Fruit fly (Drosophila melanogaster): ENCODE results near the gene CG4291.

The CG4291 gene

DNA sequence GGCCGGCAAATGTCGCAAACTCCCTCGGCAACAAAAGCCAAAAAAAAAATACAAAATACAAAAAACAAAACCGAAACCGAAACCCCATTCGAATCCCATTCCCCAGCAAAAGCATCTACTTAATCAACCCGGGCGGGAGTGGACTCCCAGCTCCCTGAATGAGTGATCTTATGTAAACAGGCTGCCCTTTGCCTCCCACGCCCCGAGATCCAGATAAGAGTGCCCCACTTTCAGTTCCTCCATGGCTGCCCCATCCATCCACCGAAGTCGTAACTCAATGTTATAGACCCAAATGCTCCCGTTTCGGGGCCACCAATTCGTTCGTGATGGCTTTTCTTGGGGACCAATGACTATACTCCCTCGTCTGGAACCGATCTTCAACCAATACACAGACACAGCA is 25.5 kb downstream of the CG4291 start:
- TF ChIP-seq CG17801 (GFP tag; optimal IDR thresholded peaks at IDR 0.05; ENCODE audit: partially characterized antibody): no peak

DNA sequence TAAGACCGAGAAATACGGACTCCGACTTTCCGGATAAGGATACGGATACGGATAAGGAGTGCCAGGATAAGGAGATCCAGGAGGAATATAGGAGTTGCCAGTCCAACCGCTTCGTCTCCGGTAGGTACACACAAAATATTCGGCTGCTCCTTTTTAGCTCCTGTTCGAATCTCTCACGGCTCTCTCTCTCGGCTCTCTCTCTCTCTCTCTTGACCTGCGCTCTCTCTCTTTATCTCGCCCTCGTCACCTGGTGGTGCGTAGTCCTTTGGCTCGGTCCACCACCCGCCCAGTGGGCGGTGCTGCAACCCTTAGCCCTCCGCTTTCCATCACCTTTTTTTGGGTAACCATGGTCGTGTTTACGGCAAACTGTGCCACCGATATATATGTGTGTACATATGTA is 26.1 kb downstream of the CG4291 start:
- no peak for TF ChIP-seq CG17801 (GFP tag; optimal IDR thresholded peaks at IDR 0.05; ENCODE audit: partially characterized antibody)

DNA sequence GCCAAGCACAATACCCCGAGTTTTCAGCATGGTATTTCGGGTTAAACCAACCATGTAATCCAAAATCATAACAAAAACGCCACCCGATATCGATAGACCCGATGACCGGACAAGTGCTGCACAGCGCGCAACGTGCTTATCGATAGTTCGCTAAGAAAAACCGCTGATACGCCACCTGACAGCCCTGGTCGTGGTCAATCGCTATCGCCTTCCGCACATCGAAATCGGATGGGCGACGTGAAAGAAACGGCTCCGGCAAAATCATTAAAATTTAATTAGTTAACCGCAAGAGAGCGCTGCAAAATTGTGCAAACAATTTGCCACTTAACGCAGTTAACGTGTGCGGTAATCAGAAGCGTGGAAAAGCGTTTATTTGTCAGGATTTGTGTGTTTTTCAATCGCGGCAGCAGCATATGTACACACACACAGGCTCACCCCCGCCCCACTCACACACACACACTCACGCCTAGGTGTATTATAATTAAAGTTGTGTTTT is 26.7 kb downstream of the CG4291 start, which contains the start of the genes CG3862 and dock:
TSS of gene CG3862 (minus strand) at position 94 of the 496 bp plus-strand sequence.
TSS of gene dock (plus strand) at position 202 of the 496 bp plus-strand sequence.
- peak; percentile 60 for TF ChIP-seq CG17801 (GFP tag; optimal IDR thresholded peaks at IDR 0.05; ENCODE audit: partially characterized antibody)

DNA sequence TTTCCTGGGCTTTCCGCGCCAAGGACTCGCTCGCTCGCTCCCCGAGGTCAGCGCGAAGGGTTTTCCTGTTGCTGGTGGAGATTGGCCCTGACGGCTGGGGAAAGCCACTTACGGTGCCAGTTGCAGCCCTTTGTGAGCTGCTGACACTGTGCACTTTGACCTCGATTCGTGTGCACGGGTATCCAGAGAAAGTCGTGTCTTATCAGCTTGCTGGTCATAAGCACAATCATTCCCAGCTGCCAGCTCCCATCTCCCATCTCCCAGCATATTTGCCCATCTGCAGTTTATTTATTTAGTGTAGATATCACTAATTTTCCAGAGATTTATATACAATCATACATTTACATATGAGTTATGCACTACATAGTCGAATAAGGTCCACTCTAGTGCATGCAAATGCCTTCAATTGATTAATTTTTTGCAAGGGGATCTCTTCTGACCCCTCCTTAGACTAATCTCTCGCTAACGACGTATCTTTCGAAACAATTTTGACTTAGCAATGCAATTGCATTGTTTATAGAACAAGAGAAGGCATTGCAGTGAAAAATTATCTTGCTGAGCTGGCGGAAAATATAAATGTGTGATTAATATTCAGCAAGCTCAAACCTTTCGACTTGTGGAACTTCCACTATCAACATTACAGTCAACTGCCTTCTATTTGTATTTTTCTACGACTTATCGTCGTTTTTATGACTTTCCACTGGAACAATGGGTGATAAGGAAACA is 30.4 kb downstream of the CG4291 start:
- peak; percentile 12 for TF ChIP-seq CG17801 (GFP tag; optimal IDR thresholded peaks at IDR 0.05; ENCODE audit: partially characterized antibody)

DNA sequence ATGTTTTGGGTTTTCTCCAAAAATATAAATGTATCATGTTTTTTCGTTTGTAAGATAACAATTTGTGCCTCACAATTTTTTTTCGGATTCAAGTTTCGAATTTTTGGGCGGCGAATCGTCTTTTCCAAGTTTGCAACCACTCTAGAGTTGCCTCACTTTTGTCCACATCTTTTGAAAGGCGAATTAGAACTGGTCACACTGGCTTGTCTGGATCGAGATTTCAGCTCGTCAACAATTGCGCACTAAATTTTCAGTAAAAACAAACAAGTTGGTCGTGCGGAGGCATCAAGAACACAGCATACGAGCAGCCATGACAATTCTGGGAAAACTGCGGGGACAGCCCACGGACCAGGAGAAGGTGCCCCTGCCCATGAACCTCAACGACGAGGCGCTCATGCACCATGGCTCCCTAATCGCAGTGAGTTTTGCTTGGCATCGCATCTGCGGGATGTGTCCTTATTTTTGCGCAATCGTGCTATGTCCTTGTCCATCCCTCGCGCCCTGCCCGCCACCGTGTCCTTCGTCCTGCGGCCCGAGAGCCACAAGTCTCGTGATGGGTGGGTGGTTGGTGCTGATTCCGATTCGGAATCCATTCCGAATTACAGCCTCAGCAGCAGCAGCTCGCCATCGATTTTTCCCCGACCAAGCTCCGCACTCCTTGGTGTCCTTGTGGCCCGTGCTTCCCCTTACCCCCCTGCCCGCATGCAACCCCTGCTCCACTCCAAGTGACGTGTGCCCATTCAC is 31.1 kb downstream of the CG4291 start, which contains the start of gene CG3662:
TSS of gene CG3662 (plus strand) at position 48 of the 744 bp plus-strand sequence.
- peak; percentile 57 for TF ChIP-seq CG17801 (GFP tag; optimal IDR thresholded peaks at IDR 0.05; ENCODE audit: partially characterized antibody)

DNA sequence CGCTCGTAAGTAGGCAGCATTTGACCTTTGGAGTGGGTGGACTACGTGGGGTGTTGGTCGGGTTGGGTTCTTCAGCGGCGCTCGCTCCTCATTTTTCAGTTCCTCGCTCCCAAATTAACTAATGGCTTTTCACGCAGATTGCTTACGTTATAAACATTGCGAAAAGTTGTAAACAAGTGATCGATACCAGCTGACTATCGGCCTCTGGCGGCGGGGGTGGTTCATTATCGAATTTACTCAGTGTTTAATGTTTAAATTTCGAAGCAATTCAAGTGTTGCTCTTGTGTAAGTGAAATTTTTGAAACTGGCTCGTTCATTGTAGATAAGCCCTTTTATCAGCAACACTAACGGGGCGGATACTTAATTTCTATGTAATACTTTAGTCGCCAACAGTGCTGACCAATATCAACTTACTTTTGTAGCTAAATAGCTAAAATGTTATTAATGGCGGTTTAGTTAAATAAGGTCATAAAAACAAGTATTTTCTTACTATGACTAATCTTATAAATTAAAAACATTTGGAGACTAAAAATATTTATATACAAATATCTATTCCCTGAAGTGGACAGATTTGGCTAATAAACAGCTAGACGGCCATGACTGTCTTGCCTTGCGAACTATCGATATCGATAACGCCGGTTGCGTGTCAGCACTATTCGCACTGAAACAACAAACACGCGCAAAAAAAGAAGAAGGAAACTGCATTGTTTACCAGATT is 33.1 kb downstream of the CG4291 start, which contains the start of the genes PGAP2 and Clp:
TSS of gene PGAP2 (minus strand) at position 194 of the 718 bp plus-strand sequence.
TSS of gene Clp (plus strand) at position 650 of the 718 bp plus-strand sequence.
- TF ChIP-seq CG17801 (GFP tag; optimal IDR thresholded peaks at IDR 0.05; ENCODE audit: partially characterized antibody): peak; percentile 57

DNA sequence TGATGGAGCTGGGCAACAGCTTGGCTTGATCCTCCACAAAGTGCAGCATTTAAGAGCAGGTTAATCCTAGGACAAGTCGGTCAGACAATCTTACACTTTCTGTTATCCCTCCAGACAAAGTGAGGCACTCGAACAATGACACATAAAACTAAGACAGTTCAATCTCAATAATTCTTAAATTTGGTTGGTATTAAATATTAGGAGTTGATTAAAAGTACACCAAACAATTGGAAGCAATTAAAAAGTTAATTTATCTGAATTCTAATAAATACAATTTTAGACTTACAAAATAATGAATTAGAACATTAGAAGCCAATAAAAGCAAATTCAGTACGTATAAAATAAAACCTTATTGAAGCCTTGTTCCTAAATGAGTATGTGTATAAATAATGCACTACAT is 34.7 kb downstream of the CG4291 start, which contains the start of gene CG15880:
TSS of gene CG15880 (minus strand) at position 101 of the 400 bp plus-strand sequence.
- no peak for TF ChIP-seq CG17801 (GFP tag; optimal IDR thresholded peaks at IDR 0.05; ENCODE audit: partially characterized antibody)

DNA sequence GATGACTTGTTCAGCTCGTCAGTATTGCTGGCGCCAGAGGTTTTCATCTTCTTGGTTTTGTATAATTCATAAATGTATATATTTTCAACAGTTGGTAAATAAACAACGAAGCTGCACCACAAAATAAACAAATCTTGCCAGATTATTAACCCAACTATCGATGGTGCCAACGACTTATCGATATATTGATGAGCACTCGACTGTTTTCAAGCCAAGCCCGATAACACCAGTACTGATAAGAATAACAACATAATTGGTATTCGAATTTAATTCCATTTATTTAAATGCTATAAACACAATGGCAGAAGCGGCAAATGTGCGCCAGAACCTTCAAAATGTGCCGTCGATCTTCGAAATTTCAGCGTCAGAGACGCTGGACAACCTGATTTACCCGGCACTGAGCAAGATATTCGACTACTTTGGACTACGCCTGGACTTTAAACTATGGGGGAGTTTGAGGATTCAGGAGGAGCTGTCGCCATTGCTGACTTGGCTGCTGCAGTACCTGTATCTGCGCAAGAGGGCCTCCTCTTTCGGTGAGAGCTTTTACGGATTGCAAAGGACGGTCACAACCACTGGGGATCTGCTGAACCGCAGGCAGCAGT is 36.6 kb downstream of the CG4291 start, which contains the start of the genes Saf6 and Pex12:
TSS of gene Saf6 (minus strand) at position 166 of the 605 bp plus-strand sequence.
TSS of gene Pex12 (plus strand) at position 209 of the 605 bp plus-strand sequence.
- no peak for TF ChIP-seq CG17801 (GFP tag; optimal IDR thresholded peaks at IDR 0.05; ENCODE audit: partially characterized antibody)

DNA sequence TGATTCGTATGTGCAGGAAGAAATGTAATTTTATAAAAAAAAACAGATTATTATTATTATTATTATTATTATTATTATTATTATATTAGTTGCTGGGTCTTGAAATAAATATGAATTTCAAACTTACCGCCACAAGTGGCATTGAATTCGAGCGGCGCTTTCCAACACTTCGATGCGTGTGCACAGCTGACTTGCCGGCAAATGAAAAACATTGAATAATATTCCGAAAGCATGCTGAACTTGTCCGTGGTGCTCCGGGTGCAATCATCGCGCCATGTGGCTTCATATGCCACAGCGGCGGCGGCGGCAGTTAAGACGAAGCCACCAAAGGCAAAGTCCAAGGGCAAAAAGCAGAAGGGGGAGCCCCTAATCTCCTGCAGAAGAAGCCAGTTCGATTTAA is 41.1 kb downstream of the CG4291 start, which contains the start of gene Dbp21E2:
TSS of gene Dbp21E2 (plus strand) at position 180 of the 400 bp plus-strand sequence.
- TF ChIP-seq CG17801 (GFP tag; optimal IDR thresholded peaks at IDR 0.05; ENCODE audit: partially characterized antibody): no peak

DNA sequence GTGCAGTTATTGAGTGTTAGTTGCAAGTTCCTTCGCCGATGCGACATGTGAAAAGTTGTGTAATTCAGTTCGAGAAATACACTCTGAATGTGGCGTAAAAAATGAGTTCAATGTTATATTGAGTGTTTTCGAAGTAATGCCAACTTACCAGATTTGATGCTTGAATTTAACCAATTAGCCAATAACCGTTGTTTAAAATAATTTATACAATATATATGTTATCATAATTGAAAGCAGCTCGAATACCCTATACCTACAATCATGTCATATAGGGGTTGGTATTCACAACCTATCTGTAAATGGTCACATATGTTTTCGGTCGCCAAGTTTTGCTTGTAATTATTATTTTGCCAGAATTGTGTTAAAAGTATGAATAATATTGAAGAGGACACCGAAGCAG is 42.3 kb downstream of the CG4291 start, which contains the start of gene Nnf1b:
TSS of gene Nnf1b (plus strand) at position 301 of the 400 bp plus-strand sequence.
- TF ChIP-seq CG17801 (GFP tag; optimal IDR thresholded peaks at IDR 0.05; ENCODE audit: partially characterized antibody): no peak

All from ovary, adult (tissue).